Fruit fly (Drosophila melanogaster) whole organism, embryonic: ENCODE results near the gene Prosbeta2R2.

Source experiments
- Atf6 ChIP-seq: fragments of 200-800 bp; sonication (Bioruptor generic); IDR thresholded peaks from 2 replicates; pipeline ENCODE4 v1.3.6; 2022; ENCODE audit warnings: missing biosample characterization, missing genetic modification characterization
- CG11085 ChIP-seq: fragments of 200-800 bp; sonication (Bioruptor generic); IDR thresholded peaks from 2 replicates; pipeline ENCODE4 v1.3.6; 2022; ENCODE audit warnings: missing biosample characterization, missing genetic modification characterization
- CG11723 ChIP-seq: fragments of 200-800 bp; sonication (Bioruptor generic); optimal IDR thresholded peaks from 2 replicates; lab custom pipeline; 2017; ENCODE audit warnings: missing biosample characterization, mild to moderate bottlenecking, missing genetic modification characterization
- CG12104 ChIP-seq: fragments of 200-800 bp; sonication (Bioruptor generic); optimal IDR thresholded peaks from 3 replicates; lab custom pipeline; 2016; ENCODE audit warnings: missing biosample characterization, missing genetic modification characterization
- CG12299 ChIP-seq: fragments of 200-800 bp; sonication (Bioruptor generic); optimal IDR thresholded peaks from 2 replicates; lab custom pipeline; 2018; ENCODE audit warnings: missing biosample characterization, mild to moderate bottlenecking, missing genetic modification characterization
- CG13123 ChIP-seq: fragments of 200-800 bp; sonication (Bioruptor generic); optimal IDR thresholded peaks from 2 replicates; lab custom pipeline; 2016; ENCODE audit warnings: missing biosample characterization, missing genetic modification characterization
- CG13287 ChIP-seq: fragments of 200-800 bp; sonication (Bioruptor generic); IDR thresholded peaks from 2 replicates; pipeline ENCODE4 v1.3.6; 2022; ENCODE audit warnings: missing biosample characterization, missing genetic modification characterization; ENCODE audit not compliant: partially characterized antibody
- CG1602 ChIP-seq: fragments of 200-800 bp; sonication (Bioruptor generic); optimal IDR thresholded peaks from 3 replicates; lab custom pipeline; 2016; ENCODE audit warnings: missing biosample characterization, missing genetic modification characterization
- CG16813 ChIP-seq: fragments of 200-800 bp; sonication (Bioruptor generic); IDR thresholded peaks from 3 replicates; pipeline ENCODE4 v1.3.6; 2022; ENCODE audit warnings: missing biosample characterization, missing genetic modification characterization; ENCODE audit not compliant: partially characterized antibody
- CG17568 ChIP-seq: fragments of 200-800 bp; sonication (Bioruptor generic); optimal IDR thresholded peaks from 2 replicates; lab custom pipeline; 2018; ENCODE audit warnings: missing biosample characterization, mild to moderate bottlenecking, missing genetic modification characterization, moderate library complexity
- CG17802 ChIP-seq: fragments of 200-800 bp; sonication (Bioruptor generic); optimal IDR thresholded peaks from 2 replicates; lab custom pipeline; 2018; ENCODE audit warnings: missing biosample characterization, mild to moderate bottlenecking, missing genetic modification characterization, moderate library complexity
- CG18011 ChIP-seq: fragments of 200-800 bp; sonication (Bioruptor generic); optimal IDR thresholded peaks from 2 replicates; lab custom pipeline; 2017; ENCODE audit warnings: missing biosample characterization, missing genetic modification characterization, mild to moderate bottlenecking, moderate library complexity, missing genotype
- CG18262 ChIP-seq: fragments of 200-800 bp; optimal IDR thresholded peaks from 3 replicates; lab custom pipeline; 2019; ENCODE audit warnings: missing biosample characterization, mild to moderate bottlenecking, missing genetic modification characterization, moderate library complexity
- CG18476 ChIP-seq: fragments of 200-800 bp; sonication (Bioruptor generic); optimal IDR thresholded peaks from 2 replicates; lab custom pipeline; 2016; ENCODE audit warnings: missing biosample characterization, mild to moderate bottlenecking, missing genetic modification characterization
- CG2199 ChIP-seq: fragments of 200-800 bp; sonication (Bioruptor generic); IDR thresholded peaks from 3 replicates; pipeline ENCODE4 v1.3.6; 2022; ENCODE audit warnings: missing biosample characterization, missing genetic modification characterization
- CG7556 ChIP-seq: fragments of 200-800 bp; sonication (Bioruptor generic); optimal IDR thresholded peaks from 2 replicates; lab custom pipeline; 2017; ENCODE audit warnings: missing biosample characterization, mild to moderate bottlenecking, missing genetic modification characterization
- CG7963 ChIP-seq: fragments of 200-800 bp; sonication (Bioruptor generic); IDR thresholded peaks from 3 replicates; pipeline ENCODE4 v1.3.6; 2022; ENCODE audit warnings: missing biosample characterization, missing genetic modification characterization; ENCODE audit not compliant: partially characterized antibody
- CG9817 ChIP-seq: fragments of 200-800 bp; sonication (Bioruptor generic); optimal IDR thresholded peaks from 2 replicates; lab custom pipeline; 2018; ENCODE audit warnings: missing biosample characterization, mild to moderate bottlenecking, missing genetic modification characterization, moderate library complexity
- CTCF ChIP-seq: fragments of 200-800 bp; sonication (Bioruptor generic); optimal IDR thresholded peaks from 2 replicates; lab custom pipeline; 2017; ENCODE audit warnings: missing biosample characterization, mild to moderate bottlenecking, missing genetic modification characterization, moderate library complexity
- Elba2 ChIP-seq: fragments of 200-800 bp; sonication (Bioruptor generic); optimal IDR thresholded peaks from 3 replicates; lab custom pipeline; 2016; ENCODE audit warnings: missing biosample characterization, missing genetic modification characterization
- HmgZ ChIP-seq: fragments of 200-800 bp; sonication (Bioruptor generic); optimal IDR thresholded peaks from 2 replicates; lab custom pipeline; 2018; ENCODE audit warnings: missing biosample characterization, mild to moderate bottlenecking, missing genetic modification characterization
- Kr ChIP-seq: fragments of 200-800 bp; sonication (Bioruptor generic); optimal IDR thresholded peaks from 2 replicates; lab custom pipeline; 2017; ENCODE audit warnings: missing biosample characterization, mild to moderate bottlenecking, missing genetic modification characterization
- Lhr ChIP-seq: fragments of 200-800 bp; sonication (Bioruptor generic); optimal IDR thresholded peaks from 3 replicates; lab custom pipeline; 2017; ENCODE audit warnings: mild to moderate bottlenecking, missing biosample characterization, missing genetic modification reagents, missing genetic modification characterization
- Lim3 ChIP-seq: fragments of 200-800 bp; sonication (Bioruptor generic); IDR thresholded peaks from 2 replicates; pipeline ENCODE4 v1.3.6; 2022; ENCODE audit warnings: missing biosample characterization, missing genetic modification characterization
- MTF-1 ChIP-seq: fragments of 200-800 bp; sonication (Bioruptor generic); optimal IDR thresholded peaks from 2 replicates; lab custom pipeline; 2018; ENCODE audit warnings: missing biosample characterization, mild to moderate bottlenecking, missing genetic modification characterization, borderline replicate concordance
- Pdp1 ChIP-seq, 2 experiments: fragments of 200-800 bp; sonication (Bioruptor generic); optimal IDR thresholded peaks; 3 replicates each; lab custom pipeline; 2016; ENCODE audit warnings: missing biosample characterization in 2 of 2, missing genetic modification characterization in 2 of 2, mild to moderate bottlenecking in 1 of 2, moderate library complexity in 1 of 2
- Spps ChIP-seq: fragments of 200-800 bp; sonication (Bioruptor generic); optimal IDR thresholded peaks from 2 replicates; lab custom pipeline; 2018; ENCODE audit warnings: missing biosample characterization, mild to moderate bottlenecking, missing genetic modification characterization
- TFAM ChIP-seq: fragments of 200-800 bp; sonication (Bioruptor generic); optimal IDR thresholded peaks from 2 replicates; lab custom pipeline; 2017; ENCODE audit warnings: missing biosample characterization, missing genetic modification characterization, inconsistent platforms
- Taf1 ChIP-seq: fragments of 200-800 bp; sonication (Bioruptor generic); IDR thresholded peaks from 2 replicates; pipeline ENCODE4 v1.3.6; 2022; ENCODE audit warnings: missing biosample characterization, missing genetic modification characterization
- YL-1 ChIP-seq: fragments of 200-800 bp; sonication (Bioruptor generic); optimal IDR thresholded peaks from 3 replicates; lab custom pipeline; 2017; ENCODE audit warnings: missing biosample characterization, mild to moderate bottlenecking, missing genetic modification characterization
- ato ChIP-seq: fragments of 200-800 bp; sonication (Bioruptor generic); IDR thresholded peaks from 2 replicates; pipeline ENCODE4 v1.3.6; 2022; ENCODE audit warnings: missing biosample characterization, missing genetic modification characterization; ENCODE audit not compliant: partially characterized antibody
- cg ChIP-seq: fragments of 200-800 bp; sonication (Bioruptor generic); optimal IDR thresholded peaks from 3 replicates; lab custom pipeline; 2019; ENCODE audit warnings: missing biosample characterization, mild to moderate bottlenecking, missing genetic modification characterization, moderate library complexity
- disco-r ChIP-seq: fragments of 200-800 bp; sonication (Bioruptor generic); optimal IDR thresholded peaks from 2 replicates; lab custom pipeline; 2016; ENCODE audit warnings: missing biosample characterization, missing genetic modification characterization
- dpn ChIP-seq, 2 experiments: fragments of 200-800 bp; sonication (Bioruptor generic); optimal IDR thresholded peaks; 3 replicates each; lab custom pipeline; 2016; ENCODE audit warnings: missing biosample characterization in 2 of 2, missing genetic modification characterization in 2 of 2
- dysf ChIP-seq: fragments of 200-800 bp; sonication (Bioruptor generic); IDR thresholded peaks from 3 replicates; pipeline ENCODE4 v1.3.6; 2022; ENCODE audit warnings: missing biosample characterization, missing genetic modification characterization
- gem ChIP-seq: fragments of 200-800 bp; sonication (Bioruptor generic); optimal IDR thresholded peaks from 2 replicates; lab custom pipeline; 2019; ENCODE audit warnings: missing biosample characterization, mild to moderate bottlenecking, missing genetic modification characterization, moderate library complexity
- gfzf ChIP-seq: fragments of 200-800 bp; sonication (Bioruptor generic); optimal IDR thresholded peaks from 2 replicates; lab custom pipeline; 2016; ENCODE audit warnings: missing biosample characterization, mild to moderate bottlenecking, missing genetic modification characterization, moderate library complexity
- h ChIP-seq: fragments of >200 bp; optimal IDR thresholded peaks from 2 replicates; lab custom pipeline; 2017
- hbn ChIP-seq: fragments of 200-800 bp; sonication (Bioruptor generic); IDR thresholded peaks from 2 replicates; pipeline ENCODE4 v1.3.6; 2022; ENCODE audit warnings: missing biosample characterization, missing genetic modification characterization; ENCODE audit not compliant: partially characterized antibody
- ken ChIP-seq: fragments of 200-800 bp; sonication (Bioruptor generic); IDR thresholded peaks from 3 replicates; pipeline ENCODE4 v1.3.6; 2022; ENCODE audit warnings: missing biosample characterization, missing genetic modification characterization
- lab ChIP-seq: fragments of 200-800 bp; sonication (Bioruptor generic); optimal IDR thresholded peaks from 3 replicates; lab custom pipeline; 2017; ENCODE audit warnings: missing biosample characterization, missing genetic modification characterization, mild to moderate bottlenecking, moderate library complexity, missing genetic modification reagents
- mld ChIP-seq: fragments of 200-800 bp; sonication (Bioruptor generic); IDR thresholded peaks from 3 replicates; pipeline ENCODE4 v1.3.6; 2022; ENCODE audit warnings: missing biosample characterization, missing genetic modification characterization; ENCODE audit not compliant: partially characterized antibody
- nom ChIP-seq: fragments of 200-800 bp; sonication (Bioruptor generic); optimal IDR thresholded peaks from 2 replicates; lab custom pipeline; 2017; ENCODE audit warnings: missing biosample characterization, missing genetic modification characterization, mild to moderate bottlenecking, moderate library complexity, missing genetic modification reagents
- prd ChIP-seq, 3 experiments: fragments of >200 bp in 2 of 3; fragments of 200-800 bp in 1 of 3; sonication (Bioruptor generic) in 1 of 3; optimal IDR thresholded peaks in 2 of 3; IDR thresholded peaks in 1 of 3; 2 replicates in 2 of 3; 3 replicates in 1 of 3; pipeline versions ENCODE4 v1.3.6 to Lab custom; 2017 to 2022; ENCODE audit warnings: missing biosample characterization in 1 of 3, missing genetic modification characterization in 1 of 3
- slbo ChIP-seq: fragments of 200-800 bp; sonication (Bioruptor generic); IDR thresholded peaks from 2 replicates; pipeline ENCODE4 v1.3.6; 2022; ENCODE audit warnings: missing biosample characterization, missing genetic modification characterization
- vvl ChIP-seq: fragments of 200-800 bp; sonication (Bioruptor generic); IDR thresholded peaks from 2 replicates; pipeline ENCODE4 v1.3.6; 2022; ENCODE audit warnings: missing biosample characterization, missing genetic modification characterization
- wdn ChIP-seq: fragments of 200-800 bp; sonication (Bioruptor generic); IDR thresholded peaks from 2 replicates; pipeline ENCODE4 v1.3.6; 2022; ENCODE audit warnings: missing biosample characterization, missing genetic modification characterization

Gene Prosbeta2R2

DNA sequence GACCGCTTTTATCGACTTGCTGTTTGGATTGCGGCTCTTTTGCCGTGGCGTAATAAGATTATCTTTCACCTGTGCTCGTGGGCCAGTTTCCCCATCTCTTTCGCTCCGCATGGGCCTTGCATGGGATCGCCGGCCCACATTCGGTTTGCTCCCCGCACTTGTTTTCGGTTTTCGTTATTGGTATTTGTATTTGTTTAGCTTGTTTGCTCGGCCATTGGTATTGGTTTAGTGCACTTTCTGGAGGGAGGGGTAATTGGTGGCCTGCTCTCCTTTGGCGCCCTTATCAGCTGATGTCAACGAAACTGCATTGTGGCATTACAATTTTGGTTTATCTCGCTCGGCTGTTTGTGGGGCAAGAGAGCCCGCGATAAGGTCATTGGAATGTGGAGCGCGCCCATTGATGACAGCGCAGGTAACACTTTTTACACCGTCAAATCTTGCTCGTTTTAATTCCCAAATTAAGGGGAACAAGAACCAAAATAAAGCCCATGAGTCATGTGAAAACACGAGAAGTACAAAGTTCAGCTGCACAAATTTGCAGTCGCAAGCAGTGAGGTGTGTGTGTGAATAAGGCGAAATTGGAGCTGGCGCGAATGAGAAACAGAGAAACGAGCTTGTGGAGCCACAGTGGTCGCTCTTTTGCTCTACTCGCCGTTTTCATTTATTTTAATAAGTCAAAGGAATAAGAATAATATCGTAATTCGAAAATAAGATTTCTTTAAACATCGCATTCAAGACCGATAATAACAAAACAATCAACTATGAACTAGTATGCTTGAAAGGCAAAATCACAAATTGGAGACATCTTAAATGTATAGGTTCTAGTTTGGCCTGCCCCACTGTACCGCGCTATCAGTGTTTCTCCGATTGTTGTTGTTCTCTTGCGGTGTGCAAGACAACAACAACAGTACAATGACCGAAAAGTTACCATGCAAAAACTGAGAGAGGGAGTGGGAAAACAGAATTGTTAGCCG, 3.7 kb downstream of the Prosbeta2R2 start (continued):
- TF ChIP-seq prd (optimal IDR thresholded peaks at IDR 0.05; lab: Kevin White, UChicago), result no peak
- TF ChIP-seq prd (GFP tag; IDR thresholded peaks at IDR 0.05; lab: Robert Waterston, UW), result peak; percentile 91
- TF ChIP-seq CG18476 (GFP tag; lab: Kevin White, UChicago), result peak; percentile 98
- no peak for TF ChIP-seq Taf1 (GFP tag; lab: Robert Waterston, UW)
- TF ChIP-seq disco-r (GFP tag; lab: Kevin White, UChicago), result peak; percentile 98
- no peak for TF ChIP-seq CG13287 (GFP tag; lab: Robert Waterston, UW)
- TF ChIP-seq Elba2, result no peak
- no peak for TF ChIP-seq mld (GFP tag; lab: Robert Waterston, UW)
- TF ChIP-seq CG13123, result peak; percentile 99
- peak; percentile 99 for TF ChIP-seq Lhr
- peak; percentile 90 to 96 for TF ChIP-seq dpn (GFP tag; optimal IDR thresholded peaks at IDR 0.05; lab: Kevin White, UChicago)
- peak; percentile 71; the same call in 1 of the 2 replicates for TF ChIP-seq wdn (GFP tag; lab: Robert Waterston, UW)
- peak; percentile 45 for TF ChIP-seq gfzf (GFP tag; lab: Kevin White, UChicago)
- TF ChIP-seq HmgZ, result peak; percentile 93
- TF ChIP-seq MTF-1 (GFP tag; lab: Kevin White, UChicago), result peak; percentile 99
- peak; percentile 98 for TF ChIP-seq CG1602 (GFP tag; lab: Kevin White, UChicago)
- no peak for TF ChIP-seq hbn
- TF ChIP-seq CG17568 (GFP tag; lab: Kevin White, UChicago), result peak; percentile 98
- peak; percentile 98 for TF ChIP-seq ken
- no peak for TF ChIP-seq CG7963 (GFP tag; lab: Robert Waterston, UW)
- TF ChIP-seq gem (tag; lab: Kevin White, UChicago), result peak; percentile 96
- TF ChIP-seq CG7556 (GFP tag; lab: Kevin White, UChicago), result peak; percentile 93
- peak; percentile 95 for TF ChIP-seq CG18262 (tag; lab: Kevin White, UChicago)
- peak; percentile 79 for TF ChIP-seq CG11085 (GFP tag; lab: Robert Waterston, UW)
- no peak for TF ChIP-seq CG16813 (GFP tag; lab: Robert Waterston, UW)
- peak; percentile 89 for TF ChIP-seq nom
- peak; percentile 97 for TF ChIP-seq lab (GFP tag; lab: Kevin White, UChicago)
- TF ChIP-seq CG2199 (GFP tag; lab: Robert Waterston, UW), result peak; percentile 98
- TF ChIP-seq h (lab: Kevin White, UChicago), result no peak
- TF ChIP-seq CG11723, result peak; percentile 99
- peak; percentile 100 for TF ChIP-seq Kr (GFP tag; lab: Kevin White, UChicago)
- TF ChIP-seq ato (GFP tag; lab: Robert Waterston, UW), result no peak
- peak; percentile 78 for TF ChIP-seq dysf (GFP tag; lab: Robert Waterston, UW)
- peak; percentile 79; the same call in 1 of the 2 replicates for TF ChIP-seq Atf6 (GFP tag; lab: Robert Waterston, UW)
- peak; percentile 72 for TF ChIP-seq CTCF (GFP tag; lab: Kevin White, UChicago)
- peak; percentile 59 for TF ChIP-seq slbo (GFP tag; lab: Robert Waterston, UW)
- peak; percentile 94 for TF ChIP-seq CG12299 (tag; lab: Kevin White, UChicago)
- TF ChIP-seq CG17802 (tag; lab: Kevin White, UChicago), result peak; percentile 91
- peak; percentile 97 for TF ChIP-seq CG12104 (GFP tag; lab: Kevin White, UChicago)
- peak; percentile 92 to 97 for TF ChIP-seq Pdp1 (GFP tag; optimal IDR thresholded peaks at IDR 0.05; lab: Kevin White, UChicago)
- TF ChIP-seq CG18011 (GFP tag; lab: Kevin White, UChicago), result peak; percentile 76
- peak; percentile 99 for TF ChIP-seq YL-1 (GFP tag; lab: Kevin White, UChicago)
- peak; percentile 97 for TF ChIP-seq vvl (GFP tag; lab: Robert Waterston, UW)
- peak; percentile 78; the same call in 1 of the 2 replicates for TF ChIP-seq Lim3 (GFP tag; lab: Robert Waterston, UW)
- peak; percentile 97 for TF ChIP-seq TFAM
- TF ChIP-seq CG9817 (tag; lab: Kevin White, UChicago), result peak; percentile 67
- TF ChIP-seq cg (GFP tag; lab: Kevin White, UChicago), result peak; percentile 56
- peak; percentile 99 for TF ChIP-seq Spps
